Worm (Caenorhabditis elegans): ENCODE results near the gene set-21.

- TF ChIP-seq unc-39 (tag; optimal IDR thresholded peaks at IDR 0.05) (no peak), ceh-16 (tag; optimal IDR thresholded peaks at IDR 0.05) (no peak), lin-13 (GFP tag; optimal IDR thresholded peaks at IDR 0.05) (no peak)
Observed at ce11 chrIV:4397111-4397510, 6.5 kb downstream of the set-21 start.
